Worm (Caenorhabditis elegans) whole organism, L4 larva: ENCODE results near the gene F55B12.2.

Experiments
- T20F7.1 ChIP-seq: fragments of 200-800 bp; sonication (Bioruptor generic); optimal IDR thresholded peaks from 2 replicates; lab custom pipeline; 2018; ENCODE audit warnings: mild to moderate bottlenecking, missing genetic modification characterization, missing compliant biosample characterization
- T26A8.4 ChIP-seq: fragments of 200-800 bp; sonication (Bioruptor generic); IDR thresholded peaks from 2 replicates; pipeline ENCODE4 v1.3.6; 2022; ENCODE audit warnings: missing genetic modification characterization, missing compliant biosample characterization
- Y48G9A.11 ChIP-seq: fragments of 200-800 bp; sonication (Bioruptor generic); IDR thresholded peaks from 2 replicates; pipeline ENCODE4 v1.3.6; 2022; ENCODE audit warnings: missing genetic modification reagents, missing genetic modification characterization, missing compliant biosample characterization
- Y5F2A.4 ChIP-seq: fragments of 200-800 bp; sonication (Bioruptor generic); optimal IDR thresholded peaks from 2 replicates; lab custom pipeline; 2018; ENCODE audit warnings: mild to moderate bottlenecking, missing genetic modification characterization, missing compliant biosample characterization
- daf-19 ChIP-seq: fragments of 200-800 bp; sonication (Bioruptor generic); conservative IDR thresholded peaks from 2 replicates; pipeline ENCODE4 v1.3.6; 2022; ENCODE audit warnings: missing genetic modification characterization, missing compliant biosample characterization
- gei-8 ChIP-seq: fragments of 200-800 bp; sonication (Bioruptor generic); optimal IDR thresholded peaks from 2 replicates; lab custom pipeline; 2018; ENCODE audit warnings: mild to moderate bottlenecking, missing genetic modification characterization, missing compliant biosample characterization
- lin-29 ChIP-seq: fragments of 200-800 bp; sonication (Bioruptor generic); IDR thresholded peaks from 2 replicates; pipeline ENCODE4 v1.3.6; 2022; ENCODE audit warnings: missing genetic modification reagents, missing genetic modification characterization, missing compliant biosample characterization
- nhr-111 ChIP-seq: fragments of 200-800 bp; sonication (Bioruptor generic); optimal IDR thresholded peaks from 2 replicates; lab custom pipeline; 2018; ENCODE audit warnings: mild to moderate bottlenecking, missing genetic modification characterization, missing compliant biosample characterization
- nhr-25 ChIP-seq: sonication (generic microtip); optimal IDR thresholded peaks from 2 replicates; lab custom pipeline; 2017; ENCODE audit warnings: missing genetic modification characterization, mild to moderate bottlenecking, missing compliant biosample characterization, antibody characterized with exemption, moderate library complexity, borderline replicate concordance; ENCODE audit not compliant: insufficient read depth
- snpc-4 ChIP-seq: fragments of 150-350 bp; optimal IDR thresholded peaks from 2 replicates; lab custom pipeline; 2014; ENCODE audit warnings: missing biosample characterization, missing genetic modification characterization
- tra-1 ChIP-seq: fragments of 200-800 bp; sonication (Bioruptor generic); IDR thresholded peaks from 2 replicates; pipeline ENCODE4 v1.3.6; 2022; ENCODE audit warnings: missing genetic modification reagents, missing genetic modification characterization, missing compliant biosample characterization

ce11 chrV:13862505-13862904 lies 45.7 kb upstream of the F55B12.2 start, which contains the start of gene srx-137:
- TF ChIP-seq nhr-111 (GFP tag; lab: Kevin White, UChicago), result no peak
- no peak for TF ChIP-seq T26A8.4 (GFP tag; lab: Robert Waterston, UW)
- TF ChIP-seq snpc-4 (tag; lab: Kevin White, UChicago), result no peak
- TF ChIP-seq daf-19, result no peak
- TF ChIP-seq Y48G9A.11 (GFP tag; lab: Robert Waterston, UW), result no peak
- TF ChIP-seq nhr-25 (tag; lab: Kevin White, UChicago), result no peak
- no peak for TF ChIP-seq lin-29 (GFP tag; lab: Robert Waterston, UW)
- no peak for TF ChIP-seq T20F7.1
- TF ChIP-seq gei-8 (GFP tag; lab: Kevin White, UChicago), result no peak
- TF ChIP-seq tra-1, result no peak
- TF ChIP-seq Y5F2A.4 (GFP tag; lab: Kevin White, UChicago), result no peak
